Fruit fly (Drosophila melanogaster) Kc167 (cell line): ENCODE measurements around the gene CG11670.

ENCODE experiments used
- Myc ChIP-seq: fragments of >200 bp; optimal IDR thresholded peaks from 2 replicates; lab custom pipeline; 2017; ENCODE audit warnings: missing external identifiers
- Sin3A ChIP-seq: fragments of >200 bp; optimal IDR thresholded peaks from 2 replicates; lab custom pipeline; 2018; ENCODE audit warnings: missing external identifiers
- h ChIP-seq: fragments of >200 bp; optimal IDR thresholded peaks from 3 replicates; lab custom pipeline; 2018; ENCODE audit warnings: missing external identifiers
- insv ChIP-seq: fragments of >200 bp; optimal IDR thresholded peaks from 3 replicates; lab custom pipeline; 2018; ENCODE audit warnings: missing external identifiers
- psq ChIP-seq: fragments of >200 bp; optimal IDR thresholded peaks from 2 replicates; lab custom pipeline; 2017; ENCODE audit warnings: missing external identifiers
- ttk ChIP-seq: sonication (Bioruptor generic); optimal IDR thresholded peaks from 2 replicates; lab custom pipeline; 2017; ENCODE audit warnings: missing external identifiers

The CG11670 gene

dm6 chr3R:13041750-13042149 is at the start of gene CG11670:
Gene CG11670, plus strand, starts transcription at chr3R:13042050.
- TF ChIP-seq h (lab: Kevin White, UChicago) (no peak), psq (lab: Kevin White, UChicago) (no peak), ttk (lab: Kevin White, UChicago) (no peak), insv (lab: Kevin White, UChicago) (no peak), Myc (no peak), Sin3A (lab: Kevin White, UChicago) (no peak)

- no peak for TF ChIP-seq h (lab: Kevin White, UChicago)
- TF ChIP-seq Myc, result no peak
Observed at dm6 chr3R:12993018-12993417, 48.8 kb upstream of the CG11670 start, which contains the start of gene yellow-f. Gene yellow-f, minus strand, starts transcription at chr3R:12993201.

dm6 chr3R:12995047-12995446 is 46.8 kb upstream of the CG11670 start, which contains the start of gene yellow-f2:
Gene yellow-f2, minus strand, starts transcription at chr3R:12995147.
- no peak for TF ChIP-seq insv (lab: Kevin White, UChicago)
- TF ChIP-seq h (lab: Kevin White, UChicago), result no peak
- no peak for TF ChIP-seq Myc
- TF ChIP-seq Sin3A (lab: Kevin White, UChicago), result no peak
- no peak for TF ChIP-seq psq (lab: Kevin White, UChicago)
- TF ChIP-seq ttk (lab: Kevin White, UChicago), result no peak

dm6 chr3R:12995522-12995921 is 46.3 kb upstream of the CG11670 start, which contains the start of gene CG7488:
Gene CG7488, plus strand, starts transcription at chr3R:12995620.
- TF ChIP-seq ttk (lab: Kevin White, UChicago) (no peak), Myc (no peak), Sin3A (lab: Kevin White, UChicago) (no peak), insv (lab: Kevin White, UChicago) (no peak), h (lab: Kevin White, UChicago) (no peak), psq (lab: Kevin White, UChicago) (no peak)

dm6 chr3R:12997550-12998233 is 44.2 kb upstream of the CG11670 start, which contains the start of the genes CG17327, CG44194 and CG7518:
Gene CG17327, minus strand, starts transcription at chr3R:12997726.
Gene CG44194, minus strand, starts transcription at chr3R:12997726.
Gene CG7518, plus strand, starts transcription at chr3R:12998089.
- TF ChIP-seq Myc (no peak), Sin3A (lab: Kevin White, UChicago) (no peak), h (lab: Kevin White, UChicago) (no peak), insv (lab: Kevin White, UChicago) (no peak), psq (lab: Kevin White, UChicago) (no peak), ttk (lab: Kevin White, UChicago) (no peak)

- TF ChIP-seq ttk (lab: Kevin White, UChicago), result no peak
- no peak for TF ChIP-seq Sin3A (lab: Kevin White, UChicago)
- no peak for TF ChIP-seq insv (lab: Kevin White, UChicago)
- TF ChIP-seq psq (lab: Kevin White, UChicago), result no peak
- TF ChIP-seq h (lab: Kevin White, UChicago), result no peak
- TF ChIP-seq Myc, result no peak
Observed at dm6 chr3R:12998234-12998591, 43.6 kb upstream of the CG11670 start.

dm6 chr3R:13009595-13009994 is 32.3 kb upstream of the CG11670 start, which contains the start of gene CG11656:
Gene CG11656, plus strand, starts transcription at chr3R:13009895.
- no peak for TF ChIP-seq h (lab: Kevin White, UChicago)
- no peak for TF ChIP-seq ttk (lab: Kevin White, UChicago)
- TF ChIP-seq Sin3A (lab: Kevin White, UChicago), result no peak
- no peak for TF ChIP-seq psq (lab: Kevin White, UChicago)
- no peak for TF ChIP-seq insv (lab: Kevin White, UChicago)
- TF ChIP-seq Myc, result no peak

dm6 chr3R:13010905-13011620 is 30.8 kb upstream of the CG11670 start, which contains the start of gene CG8031:
Gene CG8031, minus strand, starts transcription at chr3R:13011310.
- TF ChIP-seq ttk (lab: Kevin White, UChicago), result no peak
- no peak for TF ChIP-seq Myc
- no peak for TF ChIP-seq insv (lab: Kevin White, UChicago)
- TF ChIP-seq psq (lab: Kevin White, UChicago), result no peak
- TF ChIP-seq h (lab: Kevin White, UChicago), result no peak
- TF ChIP-seq Sin3A (lab: Kevin White, UChicago), result no peak

- TF ChIP-seq insv (lab: Kevin White, UChicago), result no peak
Observed at dm6 chr3R:13011621-13011963, 30.3 kb upstream of the CG11670 start, which contains the start of gene CtBP. Gene CtBP, plus strand, starts transcription at chr3R:13011649.

- TF ChIP-seq ttk (lab: Kevin White, UChicago) (no peak), psq (lab: Kevin White, UChicago) (no peak), h (lab: Kevin White, UChicago) (no peak), insv (lab: Kevin White, UChicago) (no peak), Sin3A (lab: Kevin White, UChicago) (no peak), Myc (no peak)
Observed at dm6 chr3R:13012351-13012750, 29.5 kb upstream of the CG11670 start.

- TF ChIP-seq h (lab: Kevin White, UChicago) (no peak), insv (lab: Kevin White, UChicago) (no peak), psq (lab: Kevin White, UChicago) (no peak), Myc (no peak), Sin3A (lab: Kevin White, UChicago) (no peak), ttk (lab: Kevin White, UChicago) (no peak)
Observed at dm6 chr3R:13012990-13013389, 28.9 kb upstream of the CG11670 start.
